Fruit fly (Drosophila melanogaster) whole organism, embryonic: Measurements from ENCODE around the gene CG13894.
A peak's percentile ranks its signal among the peaks of the same experiment; 100 is the strongest.

ENCODE experiments used
- Atf3 ChIP-seq: fragments of 200-800 bp; sonication (Bioruptor generic); optimal IDR thresholded peaks from 3 replicates; lab custom pipeline; 2016; ENCODE audit warnings: missing biosample characterization, missing genetic modification characterization
- CG10543 ChIP-seq: fragments of 200-800 bp; sonication (Bioruptor generic); optimal IDR thresholded peaks from 3 replicates; lab custom pipeline; 2017; ENCODE audit warnings: missing biosample characterization, mild to moderate bottlenecking, missing genetic modification characterization, moderate library complexity
- CG11247 ChIP-seq: fragments of 200-800 bp; sonication (Bioruptor generic); IDR thresholded peaks from 2 replicates; pipeline ENCODE4 v1.3.6; 2022; ENCODE audit warnings: missing biosample characterization, missing genetic modification characterization
- CG12391 ChIP-seq: fragments of 200-800 bp; sonication (Bioruptor generic); optimal IDR thresholded peaks from 3 replicates; lab custom pipeline; 2018; ENCODE audit warnings: missing biosample characterization, mild to moderate bottlenecking, missing genetic modification characterization, moderate library complexity
- CG12659 ChIP-seq: fragments of 200-800 bp; sonication (Bioruptor generic); optimal IDR thresholded peaks from 3 replicates; lab custom pipeline; 2017; ENCODE audit warnings: mild to moderate bottlenecking, missing biosample characterization, missing genetic modification reagents, missing genetic modification characterization
- CG13424 ChIP-seq: fragments of 200-800 bp; sonication (Bioruptor generic); optimal IDR thresholded peaks from 2 replicates; lab custom pipeline; 2019; ENCODE audit warnings: missing biosample characterization, mild to moderate bottlenecking, missing genetic modification characterization, moderate library complexity
- CG16813 ChIP-seq: fragments of 200-800 bp; sonication (Bioruptor generic); IDR thresholded peaks from 3 replicates; pipeline ENCODE4 v1.3.6; 2022; ENCODE audit warnings: missing biosample characterization, missing genetic modification characterization; ENCODE audit not compliant: partially characterized antibody
- CG17361 ChIP-seq: fragments of 200-800 bp; sonication (Bioruptor generic); IDR thresholded peaks from 3 replicates; pipeline ENCODE4 v1.3.6; 2022; ENCODE audit warnings: missing biosample characterization, missing genetic modification characterization
- CG17612 ChIP-seq: fragments of 200-800 bp; sonication (Bioruptor generic); IDR thresholded peaks from 2 replicates; pipeline ENCODE4 v1.3.6; 2022; ENCODE audit warnings: missing biosample characterization, missing genetic modification characterization
- CG1832 ChIP-seq: fragments of 200-800 bp; sonication (Bioruptor generic); optimal IDR thresholded peaks from 2 replicates; lab custom pipeline; 2017; ENCODE audit warnings: missing biosample characterization, mild to moderate bottlenecking, missing genetic modification characterization, inconsistent platforms
- CG18619 ChIP-seq: fragments of 200-800 bp; sonication (Bioruptor generic); optimal IDR thresholded peaks from 3 replicates; lab custom pipeline; 2017; ENCODE audit warnings: missing biosample characterization, mild to moderate bottlenecking, missing genetic modification characterization
- CG2712 ChIP-seq: fragments of 200-800 bp; optimal IDR thresholded peaks from 3 replicates; lab custom pipeline; 2019; ENCODE audit warnings: missing biosample characterization, mild to moderate bottlenecking, missing genetic modification characterization, moderate library complexity
- CG32532 ChIP-seq: fragments of 200-800 bp; sonication (Bioruptor generic); IDR thresholded peaks from 2 replicates; pipeline ENCODE4 v1.3.6; 2022; ENCODE audit warnings: missing biosample characterization, missing genetic modification characterization
- CG42726 ChIP-seq: fragments of 200-800 bp; sonication (Bioruptor generic); IDR thresholded peaks from 2 replicates; pipeline ENCODE4 v1.3.6; 2022; ENCODE audit warnings: missing biosample characterization, missing genetic modification characterization; ENCODE audit not compliant: partially characterized antibody
- CG43689 ChIP-seq: fragments of 200-800 bp; sonication (Bioruptor generic); IDR thresholded peaks from 2 replicates; pipeline ENCODE4 v1.3.6; 2022; ENCODE audit warnings: missing biosample characterization, missing genetic modification characterization
- CG4424 ChIP-seq: fragments of 200-800 bp; sonication (Bioruptor generic); optimal IDR thresholded peaks from 3 replicates; lab custom pipeline; 2016; ENCODE audit warnings: missing biosample characterization, missing genetic modification characterization
- CG4730 ChIP-seq: fragments of 200-800 bp; sonication (Bioruptor generic); IDR thresholded peaks from 2 replicates; pipeline ENCODE4 v1.3.6; 2022; ENCODE audit warnings: missing biosample characterization, missing genetic modification characterization
- CG4820 ChIP-seq: fragments of 200-800 bp; sonication (Bioruptor generic); optimal IDR thresholded peaks from 3 replicates; lab custom pipeline; 2016; ENCODE audit warnings: missing biosample characterization, missing genetic modification characterization
- CG5245 ChIP-seq: fragments of 200-800 bp; sonication (Bioruptor generic); optimal IDR thresholded peaks from 3 replicates; lab custom pipeline; 2016; ENCODE audit warnings: missing biosample characterization, missing genetic modification characterization
- CG5953 ChIP-seq: fragments of 200-800 bp; sonication (Bioruptor generic); IDR thresholded peaks from 2 replicates; pipeline ENCODE4 v1.3.6; 2022; ENCODE audit warnings: missing biosample characterization, missing genetic modification characterization
- CG6765 ChIP-seq: fragments of 200-800 bp; sonication (Bioruptor generic); optimal IDR thresholded peaks from 3 replicates; lab custom pipeline; 2017; ENCODE audit warnings: missing biosample characterization, mild to moderate bottlenecking, missing genetic modification characterization
- CG6813 ChIP-seq: fragments of 200-800 bp; sonication (Bioruptor generic); optimal IDR thresholded peaks from 2 replicates; lab custom pipeline; 2017; ENCODE audit warnings: missing biosample characterization, missing genetic modification characterization, mild to moderate bottlenecking, moderate library complexity, missing genetic modification reagents
- CG6854 ChIP-seq: fragments of 200-800 bp; sonication (Bioruptor generic); optimal IDR thresholded peaks from 3 replicates; lab custom pipeline; 2017; ENCODE audit warnings: missing biosample characterization, mild to moderate bottlenecking, missing genetic modification characterization
- CG7963 ChIP-seq: fragments of 200-800 bp; sonication (Bioruptor generic); IDR thresholded peaks from 3 replicates; pipeline ENCODE4 v1.3.6; 2022; ENCODE audit warnings: missing biosample characterization, missing genetic modification characterization; ENCODE audit not compliant: partially characterized antibody
- Deaf1 ChIP-seq: fragments of 200-800 bp; optimal IDR thresholded peaks from 3 replicates; lab custom pipeline; 2019; ENCODE audit warnings: missing biosample characterization, mild to moderate bottlenecking, missing genetic modification characterization, moderate library complexity
- Dip3 ChIP-seq: fragments of 200-800 bp; sonication (Bioruptor generic); optimal IDR thresholded peaks from 3 replicates; lab custom pipeline; 2016; ENCODE audit warnings: missing biosample characterization, missing genetic modification characterization
- Dll ChIP-seq: fragments of 200-800 bp; sonication (Bioruptor generic); IDR thresholded peaks from 4 replicates; pipeline ENCODE4 v1.3.6; 2022; ENCODE audit warnings: missing biosample characterization, missing genetic modification characterization; ENCODE audit not compliant: partially characterized antibody
- Dref ChIP-seq: fragments of 200-800 bp; sonication (Bioruptor generic); IDR thresholded peaks from 2 replicates; pipeline ENCODE4 v1.3.6; 2022; ENCODE audit warnings: missing biosample characterization, missing genetic modification characterization
- Fer2 ChIP-seq: fragments of 200-800 bp; sonication (Bioruptor generic); optimal IDR thresholded peaks from 2 replicates; lab custom pipeline; 2018; ENCODE audit warnings: missing biosample characterization, mild to moderate bottlenecking, missing genetic modification characterization, moderate library complexity
- HmgZ ChIP-seq: fragments of 200-800 bp; sonication (Bioruptor generic); optimal IDR thresholded peaks from 2 replicates; lab custom pipeline; 2018; ENCODE audit warnings: missing biosample characterization, mild to moderate bottlenecking, missing genetic modification characterization
- Kr ChIP-seq: fragments of 200-800 bp; sonication (Bioruptor generic); optimal IDR thresholded peaks from 2 replicates; lab custom pipeline; 2017; ENCODE audit warnings: missing biosample characterization, mild to moderate bottlenecking, missing genetic modification characterization
- Lpt ChIP-seq: fragments of >200 bp; optimal IDR thresholded peaks from 2 replicates; lab custom pipeline; 2018; ENCODE audit warnings: missing biosample characterization, missing genetic modification characterization
- MTF-1 ChIP-seq: fragments of 200-800 bp; sonication (Bioruptor generic); optimal IDR thresholded peaks from 2 replicates; lab custom pipeline; 2018; ENCODE audit warnings: missing biosample characterization, mild to moderate bottlenecking, missing genetic modification characterization, borderline replicate concordance
- Nf-YB ChIP-seq: fragments of 200-800 bp; sonication (Bioruptor generic); optimal IDR thresholded peaks from 3 replicates; lab custom pipeline; 2019; ENCODE audit warnings: missing biosample characterization, mild to moderate bottlenecking, missing genetic modification characterization, moderate library complexity
- Nf-YC ChIP-seq: fragments of 200-800 bp; optimal IDR thresholded peaks from 3 replicates; lab custom pipeline; 2019; ENCODE audit warnings: missing biosample characterization, mild to moderate bottlenecking, missing genetic modification characterization, moderate library complexity
- Opbp ChIP-seq: fragments of 200-800 bp; sonication (Bioruptor generic); IDR thresholded peaks from 3 replicates; pipeline ENCODE4 v1.3.6; 2022; ENCODE audit warnings: missing biosample characterization, missing genetic modification characterization; ENCODE audit not compliant: partially characterized antibody
- PHDP ChIP-seq: fragments of 200-800 bp; sonication (Bioruptor generic); optimal IDR thresholded peaks from 3 replicates; lab custom pipeline; 2018; ENCODE audit warnings: missing biosample characterization, mild to moderate bottlenecking, missing genetic modification characterization, moderate library complexity
- Six4 ChIP-seq: fragments of 200-800 bp; sonication (Bioruptor generic); optimal IDR thresholded peaks from 2 replicates; lab custom pipeline; 2016; ENCODE audit warnings: missing biosample characterization, missing genetic modification characterization
- Sry-δ ChIP-seq: fragments of 200-800 bp; sonication (Bioruptor generic); optimal IDR thresholded peaks from 2 replicates; lab custom pipeline; 2016; ENCODE audit warnings: missing biosample characterization, missing genetic modification characterization
- Ssrp ChIP-seq: fragments of 200-800 bp; sonication (Bioruptor generic); optimal IDR thresholded peaks from 2 replicates; lab custom pipeline; 2018; ENCODE audit warnings: missing biosample characterization, mild to moderate bottlenecking, missing genetic modification characterization, moderate library complexity
- Tbp ChIP-seq: fragments of >200 bp; optimal IDR thresholded peaks from 2 replicates; lab custom pipeline; 2018; ENCODE audit warnings: missing biosample characterization, missing genetic modification characterization
- Vsx1 ChIP-seq: fragments of 200-800 bp; sonication (Bioruptor generic); optimal IDR thresholded peaks from 2 replicates; lab custom pipeline; 2017; ENCODE audit warnings: missing biosample characterization, mild to moderate bottlenecking, missing genetic modification characterization, missing genetic modification reagents
- br ChIP-seq: fragments of >200 bp; optimal IDR thresholded peaks from 2 replicates; lab custom pipeline; 2017
- cas ChIP-seq: fragments of 200-800 bp; sonication (Bioruptor generic); IDR thresholded peaks from 2 replicates; pipeline ENCODE4 v1.3.6; 2022; ENCODE audit warnings: missing biosample characterization, missing genetic modification characterization
- esg ChIP-seq: fragments of 200-800 bp; sonication (Bioruptor generic); conservative IDR thresholded peaks from 2 replicates; pipeline ENCODE4 v1.3.6; 2022; ENCODE audit warnings: missing biosample characterization, missing genetic modification characterization
- gsb ChIP-seq: fragments of 200-800 bp; sonication (Bioruptor generic); IDR thresholded peaks from 2 replicates; pipeline ENCODE4 v1.3.6; 2022; ENCODE audit warnings: missing biosample characterization, missing genetic modification characterization
- gt ChIP-seq: fragments of 200-800 bp; sonication (Bioruptor generic); IDR thresholded peaks from 2 replicates; pipeline ENCODE4 v1.3.6; 2022; ENCODE audit warnings: missing biosample characterization, missing genetic modification characterization
- hkb ChIP-seq, 2 experiments: fragments of 200-800 bp in 1 of 2; fragments of >200 bp in 1 of 2; sonication (Bioruptor generic) in 1 of 2; IDR thresholded peaks in 1 of 2; optimal IDR thresholded peaks in 1 of 2; 2 replicates each; pipeline versions ENCODE4 v1.3.6 to Lab custom; 2017 to 2022; ENCODE audit warnings: missing biosample characterization in 1 of 2, missing genetic modification characterization in 1 of 2
- lbe ChIP-seq: fragments of 200-800 bp; sonication (Bioruptor generic); optimal IDR thresholded peaks from 2 replicates; lab custom pipeline; 2016; ENCODE audit warnings: missing biosample characterization, mild to moderate bottlenecking, missing genetic modification characterization
- row ChIP-seq: fragments of 200-800 bp; sonication (Bioruptor generic); IDR thresholded peaks from 3 replicates; pipeline ENCODE4 v1.3.6; 2022; ENCODE audit warnings: missing biosample characterization, missing genetic modification characterization
- sc ChIP-seq, 3 experiments: fragments of >200 bp in 2 of 3; fragments of 200-800 bp in 1 of 3; sonication (Bioruptor generic) in 1 of 3; optimal IDR thresholded peaks; 2 replicates in 2 of 3; 3 replicates in 1 of 3; lab custom pipeline; 2017; ENCODE audit warnings: mild to moderate bottlenecking in 1 of 3, missing biosample characterization in 1 of 3, missing genetic modification characterization in 1 of 3, missing genetic modification reagents in 1 of 3

Gene CG13894

DNA sequence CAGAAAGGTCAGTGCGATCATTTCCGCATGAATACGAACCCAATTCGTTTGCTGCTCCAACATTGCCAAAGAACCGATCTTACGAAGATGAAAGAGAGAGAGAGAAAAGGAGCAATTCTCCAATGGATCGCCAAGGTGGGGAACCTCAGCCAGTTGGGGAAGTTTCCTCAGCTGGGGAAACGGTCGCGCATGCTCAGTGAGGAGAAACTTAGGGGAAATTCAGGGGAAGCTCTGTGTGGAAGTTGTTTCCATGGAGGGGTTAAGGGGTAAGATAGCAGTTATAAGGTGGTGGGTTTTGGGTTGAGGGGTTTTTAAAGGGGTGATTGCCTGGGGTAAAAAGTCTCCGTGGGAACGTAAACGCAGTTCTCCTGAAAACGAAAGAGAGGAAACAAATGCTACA, 25.6 kb downstream of the CG13894 start:
- TF ChIP-seq cas (GFP tag; lab: Robert Waterston, UW), result no peak
- TF ChIP-seq lbe (GFP tag; lab: Kevin White, UChicago), result no peak
- no peak for TF ChIP-seq CG32532 (GFP tag; lab: Robert Waterston, UW)
- TF ChIP-seq Tbp (GFP tag; lab: Kevin White, UChicago), result peak; percentile 46
- no peak for TF ChIP-seq PHDP (tag; lab: Kevin White, UChicago)
- TF ChIP-seq Deaf1 (tag; lab: Kevin White, UChicago), result peak; percentile 94
- no peak for TF ChIP-seq CG12391 (tag; lab: Kevin White, UChicago)
- no peak for TF ChIP-seq esg (GFP tag; lab: Robert Waterston, UW)
- no peak for TF ChIP-seq gt (GFP tag; lab: Robert Waterston, UW)
- TF ChIP-seq CG17612, result no peak
- no peak for TF ChIP-seq CG6854
- TF ChIP-seq Fer2 (tag; lab: Kevin White, UChicago), result no peak
- no peak for TF ChIP-seq CG4730 (GFP tag; lab: Robert Waterston, UW)
- TF ChIP-seq CG17361, result no peak
- no peak for TF ChIP-seq Lpt (GFP tag; lab: Kevin White, UChicago)
- TF ChIP-seq Kr (GFP tag; lab: Kevin White, UChicago), result no peak
- TF ChIP-seq hkb (optimal IDR thresholded peaks at IDR 0.05; lab: Kevin White, UChicago), result peak; percentile 63
- no peak for TF ChIP-seq hkb (GFP tag; IDR thresholded peaks at IDR 0.05; lab: Robert Waterston, UW)
- TF ChIP-seq Dip3 (GFP tag; lab: Kevin White, UChicago), result no peak
- no peak for TF ChIP-seq br (lab: Kevin White, UChicago)
- TF ChIP-seq CG5953 (GFP tag; lab: Robert Waterston, UW), result no peak
- no peak for TF ChIP-seq Vsx1
- no peak for TF ChIP-seq CG10543 (GFP tag; lab: Kevin White, UChicago)
- no peak for TF ChIP-seq CG4424 (GFP tag; lab: Kevin White, UChicago)
- TF ChIP-seq Opbp (GFP tag; lab: Robert Waterston, UW), result 0 out of 3 replicates have a peak, but pooled peaks have one; percentile 11
- no peak for TF ChIP-seq CG43689 (GFP tag; lab: Robert Waterston, UW)
- TF ChIP-seq Six4 (GFP tag; lab: Kevin White, UChicago), result no peak
- TF ChIP-seq HmgZ (tag; lab: Kevin White, UChicago), result no peak
- no peak for TF ChIP-seq Atf3 (GFP tag; lab: Kevin White, UChicago)
- TF ChIP-seq CG5245, result no peak
- no peak for TF ChIP-seq CG4820
- TF ChIP-seq CG6765 (GFP tag; lab: Kevin White, UChicago), result no peak
- no peak for TF ChIP-seq CG13424 (tag; lab: Kevin White, UChicago)
- no peak for TF ChIP-seq row (GFP tag; lab: Robert Waterston, UW)
- TF ChIP-seq sc (optimal IDR thresholded peaks at IDR 0.05; lab: Kevin White, UChicago), result no peak
- no peak for TF ChIP-seq sc (GFP tag; optimal IDR thresholded peaks at IDR 0.05; lab: Kevin White, UChicago)
- no peak for TF ChIP-seq CG11247 (GFP tag; lab: Robert Waterston, UW)
- no peak for TF ChIP-seq Dref (GFP tag; lab: Robert Waterston, UW)
- no peak for TF ChIP-seq Ssrp (tag; lab: Kevin White, UChicago)
- peak; percentile 94 for TF ChIP-seq Nf-YC (tag; lab: Kevin White, UChicago)
- TF ChIP-seq MTF-1, result no peak
- no peak for TF ChIP-seq CG6813 (GFP tag; lab: Kevin White, UChicago)
- no peak for TF ChIP-seq CG1832
- TF ChIP-seq gsb (GFP tag; lab: Robert Waterston, UW), result no peak
- TF ChIP-seq CG42726 (GFP tag; lab: Robert Waterston, UW), result no peak
- TF ChIP-seq CG16813 (GFP tag; lab: Robert Waterston, UW), result no peak
- TF ChIP-seq Sry-δ (GFP tag; lab: Kevin White, UChicago), result no peak
- TF ChIP-seq CG12659, result no peak
- no peak for TF ChIP-seq CG7963 (GFP tag; lab: Robert Waterston, UW)
- no peak for TF ChIP-seq CG2712 (tag; lab: Kevin White, UChicago)
- TF ChIP-seq Dll (GFP tag; lab: Robert Waterston, UW), result no peak
- TF ChIP-seq Nf-YB (GFP tag; lab: Kevin White, UChicago), result peak; percentile 92
- no peak for TF ChIP-seq CG18619
